Worm (Caenorhabditis elegans): ENCODE data around the gene mec-12.

DNA sequence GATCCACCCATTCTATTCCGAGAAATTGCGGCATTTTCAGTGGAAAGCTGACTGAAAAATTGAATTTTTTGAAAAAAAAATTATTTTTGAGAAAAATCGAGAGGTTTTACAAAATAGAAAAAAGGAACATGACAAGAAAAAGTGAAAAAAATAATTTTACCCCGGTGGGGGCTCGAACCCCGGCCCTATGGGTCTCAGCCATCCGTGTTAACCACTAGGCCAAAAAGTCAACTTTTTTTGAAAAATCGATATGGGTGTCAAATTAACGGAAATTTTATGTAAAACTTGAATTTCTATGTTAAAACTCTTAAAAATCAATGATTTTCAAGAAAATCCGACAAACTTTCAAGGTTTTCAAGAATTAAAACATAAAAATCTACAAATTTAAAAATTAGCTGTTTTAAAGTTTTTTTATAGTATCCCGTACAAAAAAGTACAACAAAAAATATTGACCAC, 35.1 kb downstream of the mec-12 start, which contains the start of gene Y53G8B.2:
- no peak for TF ChIP-seq nhr-28 (tag; optimal IDR thresholded peaks at IDR 0.05)
- TF ChIP-seq unc-39 (tag; optimal IDR thresholded peaks at IDR 0.05): no peak
- no peak for TF ChIP-seq pqm-1 (tag; optimal IDR thresholded peaks at IDR 0.05)
